Fruit fly (Drosophila melanogaster) whole organism, larva: ENCODE results near the gene CG32374.

ENCODE experiments used
- noc ChIP-seq: fragments of 200-800 bp; sonication (Bioruptor generic); optimal IDR thresholded peaks from 3 replicates; lab custom pipeline; 2019; ENCODE audit warnings: missing biosample characterization, mild to moderate bottlenecking, missing genetic modification characterization, moderate library complexity

CG32374 gene

DNA sequence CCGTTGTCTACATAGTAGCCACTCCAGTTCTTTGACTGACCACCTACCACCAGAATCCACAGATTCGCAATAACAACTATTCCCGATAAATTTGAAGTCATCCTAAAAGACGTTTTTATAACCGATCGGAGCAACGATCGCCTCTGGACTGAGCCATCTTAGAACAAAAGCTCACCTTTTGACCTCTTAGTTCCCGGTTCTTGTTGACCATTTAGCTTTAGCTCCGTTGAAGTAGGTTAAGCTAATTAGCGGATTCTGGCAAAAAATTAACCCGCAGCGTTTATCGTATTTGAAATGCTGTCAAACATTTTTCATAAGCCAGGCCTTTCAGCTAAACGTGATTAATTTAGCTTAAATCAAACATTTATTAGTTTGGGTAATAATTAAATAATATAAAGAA is at the start of gene CG32374:
Gene CG32374 (minus strand): TSS at position 101 of the 400 bp plus-strand sequence.
- no peak for TF ChIP-seq noc (tag; lab: Kevin White, UChicago)

DNA sequence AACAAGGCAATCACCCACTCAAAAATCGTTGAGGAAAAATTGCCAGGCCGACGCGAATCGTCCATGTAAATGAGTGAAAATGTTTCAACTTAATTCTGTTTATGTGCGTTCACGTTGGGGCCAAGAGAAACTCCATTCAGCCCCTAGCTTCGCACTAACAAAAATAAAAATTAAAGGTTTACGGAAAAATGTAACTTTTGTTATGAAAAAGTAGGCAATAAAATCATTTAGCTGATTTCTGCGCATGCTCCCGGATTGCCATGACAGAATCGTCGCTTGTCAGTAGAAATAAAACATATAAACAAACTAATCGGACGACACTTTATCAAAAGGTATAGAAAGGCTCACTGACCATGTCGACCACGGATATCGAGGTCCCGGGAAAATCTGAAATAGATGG is 42.2 kb upstream of the CG32374 start, which contains the start of gene mmm:
Gene mmm (plus strand): TSS at position 301 of the 400 bp plus-strand sequence.
- no peak for TF ChIP-seq noc (tag; lab: Kevin White, UChicago)

DNA sequence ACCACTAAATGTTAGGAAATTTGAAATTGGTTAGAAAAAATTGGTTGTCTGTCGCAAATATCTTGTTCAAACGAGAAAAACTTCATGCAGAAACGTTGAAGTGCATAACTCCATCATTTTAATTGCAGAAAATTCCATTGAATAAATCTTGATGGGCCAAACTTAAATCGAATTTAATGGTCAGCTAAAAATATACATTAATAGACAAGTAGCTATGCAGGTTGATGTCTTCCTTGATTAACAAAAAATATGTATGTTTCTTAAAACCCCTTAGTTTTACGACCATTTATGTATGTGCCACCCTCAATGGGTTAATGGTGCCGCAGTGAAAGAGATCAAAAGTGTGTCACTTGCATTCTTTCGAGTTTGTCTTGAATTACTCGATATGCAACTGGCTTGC is 32.0 kb upstream of the CG32374 start:
- TF ChIP-seq noc (tag; lab: Kevin White, UChicago), result no peak

DNA sequence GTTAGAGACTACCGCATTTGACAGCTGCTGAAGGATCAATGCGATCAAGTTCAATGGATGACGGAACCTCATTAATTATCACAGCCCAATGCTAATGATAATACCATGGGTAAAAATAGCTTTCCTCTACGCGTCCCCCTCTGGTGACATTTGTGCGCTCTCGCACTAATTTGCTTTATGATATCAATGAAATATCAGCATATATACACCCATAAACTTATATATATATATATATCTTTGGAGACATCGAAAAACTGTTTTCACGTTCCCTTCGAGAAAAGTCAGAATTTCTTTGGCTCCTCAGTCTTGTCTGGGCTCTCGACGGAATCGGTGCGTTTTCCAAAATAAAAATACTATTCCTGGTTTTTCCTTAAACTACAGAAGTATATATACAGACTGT is 21.3 kb upstream of the CG32374 start, which contains the start of gene frac:
Gene frac (plus strand): TSS at position 301 of the 400 bp plus-strand sequence.
- TF ChIP-seq noc (tag; lab: Kevin White, UChicago), result no peak

DNA sequence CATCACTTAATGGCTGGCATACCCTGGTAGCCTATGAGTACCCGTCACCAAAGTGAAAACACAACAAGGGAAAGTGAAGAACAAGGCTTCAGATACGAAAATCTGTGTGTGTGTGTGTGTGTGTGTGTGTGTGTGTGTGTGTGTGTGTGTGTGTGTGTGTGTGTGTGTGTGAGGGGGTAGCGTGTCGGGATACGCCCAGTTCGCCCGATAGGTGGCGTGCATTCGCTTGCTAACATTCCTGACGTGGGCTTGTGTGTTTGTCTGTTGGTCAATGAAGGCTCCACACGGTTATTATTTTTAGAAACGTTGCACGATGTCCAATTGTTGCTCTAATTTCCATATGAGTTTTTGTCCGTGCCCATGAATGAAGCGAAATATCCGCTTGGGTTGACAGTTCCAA is 19.6 kb upstream of the CG32374 start:
- no peak for TF ChIP-seq noc (tag; lab: Kevin White, UChicago)

DNA sequence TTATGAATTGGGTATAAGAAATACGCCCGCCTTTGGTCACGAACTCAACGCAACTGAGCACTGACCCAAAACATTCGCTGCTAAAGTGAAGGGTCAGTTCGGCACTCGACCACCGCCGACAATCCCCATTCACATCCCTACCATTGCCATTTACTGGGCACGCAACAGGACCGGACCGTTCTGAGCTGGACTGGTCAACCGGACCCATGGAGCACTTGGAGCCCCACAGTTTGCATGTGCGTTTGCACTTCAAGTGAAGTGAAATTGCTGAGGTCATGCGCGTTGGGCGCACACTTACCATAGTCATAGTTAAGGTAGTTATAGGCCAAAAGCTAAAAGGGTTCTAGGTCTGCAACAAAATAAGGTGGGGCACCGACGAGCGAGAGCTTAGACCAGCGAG is 19.0 kb upstream of the CG32374 start, which contains the start of gene CG14837:
Gene CG14837 (minus strand): TSS at position 101 of the 400 bp plus-strand sequence.
- TF ChIP-seq noc (tag; lab: Kevin White, UChicago), result no peak

DNA sequence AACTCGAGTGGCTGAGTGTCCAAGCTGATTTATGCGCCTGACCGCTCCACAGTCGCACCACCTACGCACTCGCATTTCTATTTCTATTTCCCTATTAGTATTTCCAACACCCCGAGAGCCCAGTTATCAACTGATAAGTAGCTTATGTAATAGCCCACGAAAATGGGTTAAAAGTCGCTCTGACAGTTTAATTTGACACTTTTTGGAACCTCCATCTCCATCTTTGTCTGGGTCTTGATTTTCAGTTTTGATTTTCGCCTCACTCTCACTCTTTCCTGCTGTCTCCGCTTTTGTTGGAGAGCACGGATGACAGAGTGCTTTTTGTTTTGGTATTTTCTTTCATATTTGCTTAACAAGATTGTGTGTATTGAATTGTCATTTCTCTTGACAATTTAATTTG is 12.1 kb upstream of the CG32374 start:
- TF ChIP-seq noc (tag; lab: Kevin White, UChicago), result no peak

DNA sequence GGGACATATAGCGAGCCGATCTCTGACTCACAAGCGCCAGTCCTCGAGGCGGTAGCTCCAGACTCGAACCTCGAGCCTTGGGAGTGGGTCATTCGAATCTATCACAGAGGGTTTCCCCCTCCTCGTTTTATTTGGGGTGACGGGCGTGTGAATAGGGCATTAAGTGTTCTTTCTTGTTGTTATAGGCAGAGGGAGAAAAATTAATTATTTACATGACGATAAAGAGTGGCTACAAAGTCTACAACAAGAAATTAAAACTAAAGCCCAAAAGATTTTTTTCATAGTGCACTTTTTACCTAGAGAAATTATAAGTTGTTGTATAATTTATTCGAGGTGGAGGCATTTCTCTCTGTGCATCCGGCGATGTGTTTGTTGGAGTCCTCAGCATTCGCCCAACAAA is 11.5 kb upstream of the CG32374 start:
- no peak for TF ChIP-seq noc (tag; lab: Kevin White, UChicago)

DNA sequence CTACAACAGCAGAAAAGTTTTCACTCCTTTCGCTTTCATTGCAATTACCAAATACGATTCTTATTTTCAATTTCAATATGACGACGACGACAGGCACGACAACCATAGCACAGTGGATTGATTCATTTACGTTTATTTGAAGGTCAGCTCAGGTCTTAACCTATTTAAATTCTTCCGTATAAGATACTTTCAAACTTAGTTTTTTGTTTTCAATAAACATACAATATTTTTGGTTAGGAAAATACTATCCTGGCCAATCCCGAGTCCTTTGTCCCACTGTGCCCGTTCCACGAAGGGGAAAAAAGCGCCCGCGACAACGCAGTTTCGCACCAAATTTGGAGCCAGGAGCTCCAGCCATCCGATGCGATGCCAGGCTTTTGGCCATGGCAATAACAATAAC is 9.3 kb upstream of the CG32374 start:
- TF ChIP-seq noc (tag; lab: Kevin White, UChicago), result no peak

DNA sequence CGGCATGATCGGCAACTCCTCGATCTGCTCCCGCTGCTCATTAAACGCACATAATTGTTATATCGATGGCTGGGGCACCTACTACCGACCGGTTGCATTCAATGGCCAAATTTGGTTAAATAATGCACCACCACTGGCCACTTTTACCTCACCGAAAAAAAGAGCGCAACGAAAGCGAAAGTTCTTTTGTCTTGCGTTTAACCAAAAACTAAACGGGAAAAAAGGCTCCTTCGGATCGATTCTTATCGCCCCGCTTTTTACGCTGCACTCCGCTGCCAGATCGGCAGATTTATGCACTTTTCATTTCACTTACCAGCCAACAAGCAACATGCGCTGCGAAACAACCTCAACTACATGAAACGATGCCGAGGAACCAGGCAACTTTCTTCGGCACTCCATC is 4.6 kb upstream of the CG32374 start:
- TF ChIP-seq noc (tag; lab: Kevin White, UChicago), result no peak

DNA sequence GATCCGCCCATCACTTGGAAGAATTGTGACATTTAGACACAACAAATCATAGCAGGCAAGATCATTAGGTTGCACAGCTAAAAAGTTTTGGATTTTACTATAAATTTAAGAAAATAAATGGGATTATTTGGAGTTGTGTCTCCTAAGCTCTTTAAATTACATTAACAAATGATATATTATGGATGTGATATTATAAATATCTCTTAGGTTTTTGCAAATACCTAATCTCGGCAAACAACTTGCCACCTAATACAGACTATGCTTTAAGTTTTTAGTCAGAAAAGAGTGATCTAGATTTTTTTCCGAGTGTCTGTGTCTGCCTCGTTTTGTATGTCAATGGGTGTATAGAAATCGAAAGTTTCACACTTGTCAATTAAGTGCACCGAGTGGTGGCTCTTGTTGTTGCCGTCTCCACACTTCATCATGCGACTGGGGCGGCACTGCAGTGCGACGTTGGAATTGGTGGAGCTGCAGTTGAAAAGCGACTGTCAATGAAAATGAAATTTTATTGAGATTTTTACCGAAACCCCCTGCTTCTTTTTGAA is 3.7 kb upstream of the CG32374 start:
- TF ChIP-seq noc (tag; lab: Kevin White, UChicago), result no peak

DNA sequence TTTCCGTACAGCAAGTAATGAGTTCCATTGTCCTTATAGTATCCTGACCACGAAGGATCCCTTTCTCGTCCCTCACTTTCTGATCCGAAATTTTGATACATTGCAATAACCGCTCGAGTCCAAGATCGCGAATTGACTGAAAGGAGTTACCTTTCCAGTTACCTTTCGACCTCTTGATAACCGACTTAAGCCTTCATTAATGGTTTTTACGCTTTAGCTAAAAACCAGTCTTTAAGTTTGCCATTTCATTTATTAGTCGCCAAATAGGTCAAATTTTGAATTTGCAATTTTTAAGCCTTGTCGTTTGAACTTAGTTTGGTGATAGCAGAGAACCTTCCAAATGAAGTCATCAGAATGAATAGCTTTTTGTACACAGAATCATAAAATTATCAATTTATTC is 1.4 kb upstream of the CG32374 start, which contains the start of gene CG32376:
Gene CG32376 (minus strand): TSS at position 101 of the 400 bp plus-strand sequence.
- no peak for TF ChIP-seq noc (tag; lab: Kevin White, UChicago)

DNA sequence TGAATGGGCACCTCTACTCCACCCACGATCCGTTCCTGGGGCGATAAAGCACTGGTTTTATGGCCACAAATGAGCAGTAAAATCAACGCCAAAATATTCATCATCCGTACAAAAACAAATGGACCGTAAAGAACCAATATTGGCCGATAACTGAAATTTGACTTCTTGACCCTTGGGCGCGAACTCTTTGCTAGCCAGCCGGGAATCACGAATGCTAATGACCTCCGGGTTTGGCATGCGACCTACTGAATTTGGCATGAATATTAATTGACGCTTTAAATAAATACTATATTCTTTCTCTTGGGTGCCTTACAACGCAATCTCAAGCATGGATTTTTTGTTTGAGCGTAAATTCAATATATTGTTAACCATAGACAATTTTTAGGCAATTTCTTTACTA is 1.2 kb downstream of the CG32374 start, which contains the start of gene CG16998:
Gene CG16998 (minus strand): TSS at position 101 of the 400 bp plus-strand sequence.
- TF ChIP-seq noc (tag; lab: Kevin White, UChicago), result no peak

DNA sequence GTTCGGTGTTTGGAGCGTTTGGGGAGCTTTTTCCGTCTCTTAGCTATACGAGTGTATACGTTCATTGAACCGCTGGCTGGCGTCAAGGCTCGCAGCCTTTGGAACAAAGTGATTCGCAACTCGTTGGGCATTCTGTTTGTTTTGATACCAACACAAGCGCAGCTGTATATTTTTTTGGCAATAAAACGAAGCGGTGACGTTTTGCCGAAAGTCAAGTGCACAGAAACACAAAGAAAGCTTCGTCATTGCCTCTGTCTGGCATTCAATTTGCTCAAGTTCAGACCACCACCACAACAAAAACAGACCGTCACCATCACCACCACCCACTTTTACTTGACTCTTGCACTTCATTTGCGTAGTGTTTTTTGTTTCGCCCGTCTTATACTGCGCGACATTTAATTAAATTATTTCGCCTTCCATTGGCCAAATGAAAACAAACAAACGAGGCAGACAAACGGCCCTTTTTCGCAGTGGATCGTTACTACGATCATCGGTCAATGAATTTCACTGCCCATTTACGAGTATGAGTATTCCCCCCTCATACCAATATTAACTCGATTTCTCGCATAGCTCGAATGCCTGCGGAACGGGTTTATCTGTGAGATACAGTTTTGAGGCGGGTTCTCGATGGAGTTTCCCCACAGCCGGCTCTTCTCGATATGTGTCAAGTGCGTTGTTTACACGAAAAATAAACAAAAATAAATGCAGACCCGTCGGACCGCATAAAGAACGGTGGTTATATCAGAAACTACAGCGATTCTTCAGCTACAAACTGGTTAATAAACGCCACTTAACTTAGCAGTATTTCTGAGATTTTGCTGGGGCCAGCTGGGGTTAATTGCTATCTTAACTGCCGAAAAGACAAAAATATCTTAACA is 10.3 kb downstream of the CG32374 start:
- no peak for TF ChIP-seq noc (tag; lab: Kevin White, UChicago)

DNA sequence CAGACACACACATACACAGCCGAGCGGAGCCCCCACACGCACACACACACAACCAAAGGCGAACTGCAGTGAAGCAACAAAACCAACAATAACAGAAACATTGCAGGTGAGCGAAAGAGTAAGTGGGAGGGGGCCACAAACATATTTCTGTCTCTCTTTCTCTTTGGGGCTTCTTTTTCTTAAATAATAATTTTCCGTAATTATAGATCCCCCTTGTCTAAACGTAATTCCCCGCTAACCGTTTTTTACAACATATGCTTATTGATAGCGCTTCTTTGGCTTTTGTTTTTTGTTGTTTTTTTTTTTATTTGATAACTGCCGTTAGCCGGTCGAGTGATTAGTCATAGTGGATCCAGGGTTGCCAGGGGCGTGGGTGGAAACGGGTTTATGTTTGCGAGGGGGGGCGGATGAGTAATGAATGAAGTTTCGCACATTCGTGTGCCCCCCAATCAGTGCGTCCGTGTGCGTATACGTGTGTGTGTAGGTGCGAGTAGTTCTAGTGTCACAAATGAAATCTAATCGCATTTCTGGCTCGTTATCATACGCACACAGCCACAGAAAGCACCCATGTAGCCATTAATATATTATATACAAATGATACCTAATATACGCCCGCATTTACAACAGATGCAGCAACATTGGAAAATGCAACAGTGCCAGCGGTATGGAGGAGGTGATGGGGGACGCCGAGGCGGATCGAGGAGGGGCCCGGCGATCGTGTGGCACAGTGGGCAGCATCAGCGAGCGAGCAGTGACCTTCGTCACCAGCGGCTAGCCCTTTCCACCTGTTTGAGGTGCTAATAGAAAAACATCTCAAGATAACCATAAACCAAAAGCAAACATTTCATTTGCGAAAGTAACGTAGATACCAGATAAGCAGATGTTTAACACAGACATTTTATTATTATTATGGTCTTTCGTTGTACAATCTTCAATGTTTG is 11.6 kb downstream of the CG32374 start:
- TF ChIP-seq noc (tag; lab: Kevin White, UChicago), result peak; percentile 51
